Worm (Caenorhabditis elegans) whole organism, mixed stage, embryonic: ENCODE results near the gene lin-13.
A peak's percentile ranks its signal among the peaks of the same experiment; 100 is the strongest.

ENCODE experiments used
- M03D4.4 ChIP-seq: sonication (generic microtip); optimal IDR thresholded peaks from 2 replicates; lab custom pipeline; 2017; ENCODE audit warnings: mild to moderate bottlenecking, missing genetic modification characterization, missing compliant biosample characterization
- bed-3 ChIP-seq: fragments of 200-800 bp; sonication (Bioruptor generic); optimal IDR thresholded peaks from 3 replicates; lab custom pipeline; 2018; ENCODE audit warnings: mild to moderate bottlenecking, missing genetic modification characterization, moderate library complexity, missing compliant biosample characterization
- blmp-1 ChIP-seq: fragments of 150-350 bp; optimal IDR thresholded peaks from 2 replicates; lab custom pipeline; 2014; ENCODE audit warnings: missing biosample characterization, missing genetic modification characterization
- ceh-39 ChIP-seq: fragments of 150-350 bp; optimal IDR thresholded peaks from 2 replicates; lab custom pipeline; 2014; ENCODE audit warnings: missing biosample characterization, missing genetic modification characterization
- ceh-43 ChIP-seq: fragments of 200-800 bp; sonication (Bioruptor generic); optimal IDR thresholded peaks from 2 replicates; lab custom pipeline; 2018; ENCODE audit warnings: mild to moderate bottlenecking, missing genetic modification characterization, moderate library complexity, missing compliant biosample characterization
- ceh-83 ChIP-seq: fragments of 200-800 bp; sonication (Bioruptor generic); optimal IDR thresholded peaks from 2 replicates; lab custom pipeline; 2018; ENCODE audit warnings: mild to moderate bottlenecking, missing genetic modification characterization, missing compliant biosample characterization
- ces-1 ChIP-seq: fragments of 150-350 bp; optimal IDR thresholded peaks from 2 replicates; lab custom pipeline; 2014; ENCODE audit warnings: missing biosample characterization, missing genetic modification reagents, missing genetic modification characterization
- cnd-1 ChIP-seq: fragments of 200-800 bp; sonication (Bioruptor generic); optimal IDR thresholded peaks from 2 replicates; lab custom pipeline; 2018; ENCODE audit warnings: mild to moderate bottlenecking, missing genetic modification characterization, missing compliant biosample characterization
- elt-1 ChIP-seq: sonication (generic microtip); optimal IDR thresholded peaks from 2 replicates; lab custom pipeline; 2017; ENCODE audit warnings: missing genetic modification characterization, mild to moderate bottlenecking, missing compliant biosample characterization, antibody characterized with exemption, moderate library complexity, borderline replicate concordance; ENCODE audit not compliant: insufficient read depth
- elt-3 ChIP-seq: fragments of 150-350 bp; optimal IDR thresholded peaks from 2 replicates; lab custom pipeline; 2014; ENCODE audit warnings: missing biosample characterization, missing genetic modification characterization
- flh-1 ChIP-seq: fragments of 200-800 bp; sonication (Bioruptor generic); optimal IDR thresholded peaks from 2 replicates; lab custom pipeline; 2018; ENCODE audit warnings: mild to moderate bottlenecking, missing genetic modification characterization, moderate library complexity, missing compliant biosample characterization
- hlh-1 ChIP-seq: fragments of 150-350 bp; optimal IDR thresholded peaks from 2 replicates; lab custom pipeline; 2014; ENCODE audit warnings: missing biosample characterization, missing genetic modification reagents, missing genetic modification characterization
- lin-13 ChIP-seq: fragments of 150-350 bp; optimal IDR thresholded peaks from 2 replicates; lab custom pipeline; 2014; ENCODE audit warnings: missing biosample characterization, missing genetic modification characterization
- lin-32 ChIP-seq: fragments of 200-800 bp; sonication (Bioruptor generic); optimal IDR thresholded peaks from 2 replicates; lab custom pipeline; 2018; ENCODE audit warnings: mild to moderate bottlenecking, missing genetic modification characterization, missing compliant biosample characterization
- lsy-2 ChIP-seq: fragments of 150-350 bp; optimal IDR thresholded peaks from 2 replicates; lab custom pipeline; 2014; ENCODE audit warnings: missing biosample characterization, missing genetic modification characterization
- mep-1 ChIP-seq: fragments of 150-350 bp; optimal IDR thresholded peaks from 2 replicates; lab custom pipeline; 2017; ENCODE audit warnings: missing biosample characterization, missing genetic modification reagents, missing genetic modification characterization, inconsistent platforms
- mls-2 ChIP-seq: sonication (generic microtip); optimal IDR thresholded peaks from 2 replicates; lab custom pipeline; 2016; ENCODE audit warnings: mild to moderate bottlenecking, missing genetic modification characterization, moderate library complexity, missing compliant biosample characterization
- nhr-12 ChIP-seq: fragments of 150-350 bp; optimal IDR thresholded peaks from 2 replicates; lab custom pipeline; 2014; ENCODE audit warnings: missing biosample characterization, missing genetic modification characterization
- nhr-2 ChIP-seq: fragments of 150-350 bp; optimal IDR thresholded peaks from 2 replicates; lab custom pipeline; 2014; ENCODE audit warnings: missing biosample characterization, missing genetic modification characterization
- nhr-237 ChIP-seq: fragments of 150-350 bp; optimal IDR thresholded peaks from 2 replicates; lab custom pipeline; 2014; ENCODE audit warnings: missing biosample characterization, missing genetic modification characterization
- nhr-28 ChIP-seq: fragments of 150-350 bp; optimal IDR thresholded peaks from 2 replicates; lab custom pipeline; 2014; ENCODE audit warnings: missing biosample characterization, missing genetic modification characterization
- nhr-76 ChIP-seq: sonication (generic microtip); optimal IDR thresholded peaks from 2 replicates; lab custom pipeline; 2017; ENCODE audit warnings: missing biosample characterization, missing genetic modification characterization
- pha-4 ChIP-seq: fragments of 150-350 bp; optimal IDR thresholded peaks from 2 replicates; lab custom pipeline; 2018; ENCODE audit warnings: missing biosample characterization, missing genetic modification reagents, missing genetic modification characterization
- sem-2 ChIP-seq: fragments of 200-800 bp; sonication (Bioruptor generic); optimal IDR thresholded peaks from 2 replicates; lab custom pipeline; 2018; ENCODE audit warnings: mild to moderate bottlenecking, missing genetic modification characterization, missing compliant biosample characterization
- snpc-4 ChIP-seq: fragments of 150-350 bp; optimal IDR thresholded peaks from 2 replicates; lab custom pipeline; 2014; ENCODE audit warnings: missing biosample characterization, missing genetic modification characterization
- sptf-1 ChIP-seq: sonication (generic microtip); optimal IDR thresholded peaks from 2 replicates; lab custom pipeline; 2017; ENCODE audit warnings: mild to moderate bottlenecking, missing genetic modification characterization, moderate library complexity, missing compliant biosample characterization
- tbx-8 ChIP-seq: fragments of 200-800 bp; sonication (Bioruptor generic); optimal IDR thresholded peaks from 2 replicates; lab custom pipeline; 2018; ENCODE audit warnings: mild to moderate bottlenecking, missing genetic modification characterization, moderate library complexity, missing compliant biosample characterization
- unc-39 ChIP-seq: fragments of 150-350 bp; optimal IDR thresholded peaks from 2 replicates; lab custom pipeline; 2014; ENCODE audit warnings: missing biosample characterization, missing genetic modification characterization
- unc-62 ChIP-seq: fragments of 150-350 bp; optimal IDR thresholded peaks from 2 replicates; lab custom pipeline; 2014; ENCODE audit warnings: missing biosample characterization, missing genetic modification reagents, missing genetic modification characterization
- zip-8 ChIP-seq: fragments of 150-350 bp; optimal IDR thresholded peaks from 2 replicates; lab custom pipeline; 2014; ENCODE audit warnings: missing biosample characterization, missing genetic modification characterization
- ztf-11 ChIP-seq: fragments of 150-350 bp; optimal IDR thresholded peaks from 2 replicates; lab custom pipeline; 2014; ENCODE audit warnings: missing biosample characterization, missing genetic modification characterization

The lin-13 gene

DNA sequence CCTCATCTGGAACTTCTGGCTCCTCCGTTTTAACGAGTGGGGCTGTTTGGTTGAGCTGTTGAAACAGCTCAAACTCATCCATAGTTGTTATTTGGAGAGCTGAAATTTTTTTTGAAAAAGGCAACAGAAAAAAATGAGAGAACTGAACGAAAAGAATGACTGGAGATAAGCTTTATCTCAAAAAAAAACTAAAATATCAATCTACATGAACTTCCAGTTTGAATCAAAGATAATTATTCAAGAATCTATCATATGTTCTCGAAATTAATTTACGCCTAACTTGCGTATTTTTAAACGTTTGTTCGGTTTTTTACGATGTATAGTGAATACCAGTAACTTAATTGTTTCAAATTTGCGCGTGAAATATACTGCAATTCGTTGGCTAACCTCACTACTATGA, at the start of gene lin-13:
TSS of gene lin-13 (minus strand) at position 101 of the 400 bp plus-strand sequence.
- TF ChIP-seq nhr-2 (tag; lab: Kevin White, UChicago) (no peak), ztf-11 (tag; lab: Kevin White, UChicago) (no peak), nhr-28 (tag; lab: Kevin White, UChicago) (no peak), elt-1 (tag; lab: Kevin White, UChicago) (no peak), flh-1 (GFP tag; lab: Kevin White, UChicago) (no peak), sem-2 (GFP tag; lab: Kevin White, UChicago) (no peak)

DNA sequence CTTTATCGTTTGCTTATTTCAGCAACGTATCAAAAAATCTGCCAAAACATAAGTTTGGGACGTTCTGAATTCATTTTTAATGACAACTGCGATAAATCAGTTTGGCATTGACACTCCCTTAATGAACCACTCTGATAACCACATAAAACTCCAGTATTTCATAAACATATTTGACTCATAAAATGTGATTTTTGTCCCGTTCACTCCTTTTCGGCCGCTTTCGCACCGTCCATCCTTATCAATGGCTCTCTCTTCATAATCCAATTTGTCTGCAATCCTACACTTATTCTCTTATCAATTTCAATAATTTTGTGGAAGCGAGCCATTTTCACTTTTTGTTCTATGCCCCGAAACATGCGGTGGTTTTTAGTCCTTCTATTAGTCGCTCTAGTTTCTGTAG, 49.3 kb upstream of the lin-13 start, which contains the start of gene pcp-1:
TSS of gene pcp-1 (plus strand) at position 342 of the 400 bp plus-strand sequence.
- TF ChIP-seq mep-1 (tag; lab: Kevin White, UChicago) (no peak), ceh-83 (no peak), sptf-1 (tag; lab: Kevin White, UChicago) (no peak)

DNA sequence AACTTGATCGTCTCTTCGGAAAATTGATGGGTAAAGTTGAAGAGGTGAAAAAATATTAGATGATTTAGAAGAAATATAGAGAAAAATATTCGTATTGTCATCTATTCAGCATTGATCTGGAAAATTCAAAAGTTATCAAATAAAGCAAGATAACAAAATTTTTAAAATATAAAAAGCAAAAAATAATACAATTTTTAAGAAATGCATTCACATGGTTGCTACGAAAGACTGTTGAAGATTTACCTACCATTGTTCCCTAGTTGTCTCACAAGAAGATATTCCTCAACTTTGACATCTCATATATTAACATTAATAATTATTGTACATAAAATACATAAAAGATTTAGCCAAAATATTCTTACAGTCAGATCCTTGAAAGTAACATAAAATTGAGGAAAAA, 45.1 kb upstream of the lin-13 start, which contains the start of gene cdh-3:
TSS of gene cdh-3 (minus strand) at position 101 of the 400 bp plus-strand sequence.
- TF ChIP-seq zip-8 (tag; lab: Kevin White, UChicago): no peak
- TF ChIP-seq blmp-1 (tag; lab: Kevin White, UChicago): no peak
- no peak for TF ChIP-seq unc-39 (tag; lab: Kevin White, UChicago)
- no peak for TF ChIP-seq nhr-237
- no peak for TF ChIP-seq cnd-1 (tag; lab: Kevin White, UChicago)
- no peak for TF ChIP-seq hlh-1 (tag; lab: Kevin White, UChicago)
- TF ChIP-seq, all 35 proteins: peak for 0

DNA sequence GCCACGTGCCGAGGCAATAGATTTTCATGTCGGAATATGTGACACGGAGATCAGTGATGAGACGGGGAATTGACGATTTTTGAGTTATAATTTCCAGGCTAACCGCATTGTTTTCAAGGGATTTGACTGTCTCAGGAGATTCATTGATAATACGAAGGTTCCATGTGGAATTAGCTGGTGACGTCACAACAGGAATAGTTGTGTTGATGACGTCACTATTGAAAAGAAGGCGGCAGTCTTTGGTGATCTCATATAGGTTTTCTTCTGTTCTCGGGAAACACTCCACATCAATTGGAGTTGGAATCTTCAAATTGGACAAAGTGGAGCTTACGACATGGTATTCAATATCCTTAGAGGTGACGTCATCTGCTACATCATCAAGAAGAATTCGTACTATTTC, 33.9 kb upstream of the lin-13 start:
- TF ChIP-seq zip-8 (tag; lab: Kevin White, UChicago) (peak; percentile 96), nhr-2 (tag; lab: Kevin White, UChicago) (no peak)

DNA sequence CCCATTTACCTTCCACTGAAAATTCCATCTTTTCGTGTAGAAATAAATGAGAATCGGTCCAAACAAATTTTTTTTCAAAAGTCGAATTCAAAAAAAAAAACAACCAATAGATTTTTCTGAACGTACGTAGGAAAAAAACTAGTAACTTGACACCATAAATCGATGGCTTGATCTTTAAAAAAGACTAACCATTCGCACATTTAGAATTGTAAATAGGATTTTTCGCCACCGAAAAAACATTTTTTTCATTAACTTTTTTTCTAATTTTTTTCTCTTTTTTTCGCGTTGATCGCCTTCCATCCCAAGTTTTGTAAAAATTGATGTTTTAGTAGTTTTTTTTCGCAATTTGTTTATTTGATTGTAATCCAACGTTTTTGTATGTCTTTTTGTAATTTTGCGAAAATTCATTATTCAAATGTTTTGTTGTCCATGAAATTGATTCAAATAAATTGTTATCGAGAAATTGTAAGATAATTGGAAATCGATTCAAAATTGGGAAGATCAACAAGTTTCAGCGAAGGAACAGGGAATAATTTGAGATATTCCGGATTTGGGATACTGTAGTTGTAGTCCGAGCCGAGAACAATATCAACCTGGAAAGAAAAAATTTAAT, 28.5 kb upstream of the lin-13 start:
- TF ChIP-seq unc-39 (tag; lab: Kevin White, UChicago) (no peak), snpc-4 (tag; lab: Kevin White, UChicago) (no peak), nhr-76 (tag; lab: Kevin White, UChicago) (no peak), ceh-83 (peak; percentile 18), ceh-39 (tag; lab: Kevin White, UChicago) (no peak), bed-3 (GFP tag; lab: Kevin White, UChicago) (no peak), sptf-1 (tag; lab: Kevin White, UChicago) (no peak), ceh-43 (GFP tag; lab: Kevin White, UChicago) (no peak), lsy-2 (tag; lab: Kevin White, UChicago) (no peak), ces-1 (GFP tag; lab: Kevin White, UChicago) (peak; percentile 33), pha-4 (tag; lab: Kevin White, UChicago) (no peak)
- TF ChIP-seq, all 35 proteins: peak for 2

DNA sequence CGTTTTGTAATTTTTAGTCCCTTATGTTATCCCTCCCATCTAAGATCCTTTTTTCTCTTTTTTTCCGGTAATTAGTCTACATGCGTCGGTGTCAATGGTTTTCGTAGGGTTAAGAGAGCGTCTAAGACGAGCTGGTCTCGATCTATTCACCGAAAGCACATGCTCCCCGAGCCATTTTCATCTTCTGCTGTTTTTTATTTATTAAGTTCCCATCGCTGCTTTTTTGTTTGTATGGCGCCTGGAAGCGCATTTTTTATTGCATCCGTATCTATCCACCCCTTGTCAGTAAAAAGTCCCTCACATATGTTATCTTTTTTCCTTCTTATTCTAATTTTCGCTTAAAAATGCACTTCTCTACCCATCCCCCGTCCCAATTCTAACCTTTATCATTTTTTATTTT, 27.5 kb upstream of the lin-13 start:
- TF ChIP-seq tbx-8 (no peak), lsy-2 (tag; lab: Kevin White, UChicago) (no peak), ceh-43 (GFP tag; lab: Kevin White, UChicago) (no peak), flh-1 (GFP tag; lab: Kevin White, UChicago) (no peak), lin-13 (no peak), M03D4.4 (tag; lab: Kevin White, UChicago) (no peak), unc-62 (GFP tag; lab: Kevin White, UChicago) (no peak), pha-4 (tag; lab: Kevin White, UChicago) (no peak), snpc-4 (tag; lab: Kevin White, UChicago) (no peak), mep-1 (tag; lab: Kevin White, UChicago) (no peak)

DNA sequence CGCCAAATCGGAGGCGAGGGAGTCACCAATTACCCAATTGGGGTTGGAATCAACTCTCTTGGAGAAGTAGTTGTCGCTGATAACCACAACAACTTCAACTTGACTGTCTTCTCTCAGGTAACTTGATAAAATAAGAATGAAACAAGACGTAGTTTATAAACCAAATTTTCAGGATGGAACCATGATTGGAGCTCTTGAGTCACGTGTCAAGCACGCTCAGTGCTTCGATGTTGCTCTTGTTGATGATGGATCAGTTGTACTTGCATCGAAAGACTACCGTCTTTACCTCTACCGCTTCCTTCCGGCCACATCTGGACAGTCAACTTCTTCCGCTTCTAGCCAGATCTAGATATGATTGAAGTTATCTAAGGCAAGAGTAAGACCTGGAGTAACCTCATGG, 26.7 kb upstream of the lin-13 start:
- TF ChIP-seq mls-2 (tag; lab: Kevin White, UChicago) (no peak), nhr-76 (tag; lab: Kevin White, UChicago) (no peak), lin-13 (no peak), elt-1 (tag; lab: Kevin White, UChicago) (no peak), nhr-28 (tag; lab: Kevin White, UChicago) (no peak), nhr-12 (tag; lab: Kevin White, UChicago) (no peak), elt-3 (tag; lab: Kevin White, UChicago) (no peak), sem-2 (GFP tag; lab: Kevin White, UChicago) (no peak), ceh-83 (no peak), M03D4.4 (tag; lab: Kevin White, UChicago) (no peak), hlh-1 (tag; lab: Kevin White, UChicago) (no peak), ces-1 (GFP tag; lab: Kevin White, UChicago) (no peak), lin-32 (GFP tag; lab: Kevin White, UChicago) (no peak), nhr-2 (tag; lab: Kevin White, UChicago) (no peak)
